Worm (Caenorhabditis elegans) whole organism, L1 larva: Measurements from ENCODE around the gene rsd-3.

Experiments
- C04F5.9 ChIP-seq: sonication (generic microtip); optimal IDR thresholded peaks from 2 replicates; lab custom pipeline; 2016; ENCODE audit warnings: missing genetic modification characterization, missing compliant biosample characterization
- C16A3.4 ChIP-seq: fragments of 150-350 bp; optimal IDR thresholded peaks from 2 replicates; lab custom pipeline; 2014; ENCODE audit warnings: missing biosample characterization, missing genetic modification characterization
- C34B4.2 ChIP-seq: sonication (generic microtip); optimal IDR thresholded peaks from 2 replicates; lab custom pipeline; 2017; ENCODE audit warnings: mild to moderate bottlenecking, missing genetic modification characterization, missing compliant biosample characterization
- Y116A8C.19 ChIP-seq: sonication (generic microtip); optimal IDR thresholded peaks from 2 replicates; lab custom pipeline; 2016; ENCODE audit warnings: missing compliant biosample characterization, missing genetic modification characterization, borderline replicate concordance
- aha-1 ChIP-seq: fragments of 150-350 bp; optimal IDR thresholded peaks from 2 replicates; lab custom pipeline; 2014; ENCODE audit warnings: missing biosample characterization, missing genetic modification characterization
- alr-1 ChIP-seq: fragments of 200-800 bp; sonication (Bioruptor generic); optimal IDR thresholded peaks from 2 replicates; lab custom pipeline; 2018; ENCODE audit warnings: borderline replicate concordance, mild to moderate bottlenecking, missing genetic modification characterization, missing compliant biosample characterization
- aly-2 ChIP-seq: fragments of 150-350 bp; optimal IDR thresholded peaks from 2 replicates; lab custom pipeline; 2014; ENCODE audit warnings: missing biosample characterization, missing genetic modification characterization
- ama-1 ChIP-seq: fragments of 150-350 bp; optimal IDR thresholded peaks from 2 replicates; lab custom pipeline; 2014
- ceh-8 ChIP-seq: fragments of 200-800 bp; sonication (Bioruptor generic); optimal IDR thresholded peaks from 2 replicates; lab custom pipeline; 2018; ENCODE audit warnings: mild to moderate bottlenecking, missing genetic modification characterization, moderate library complexity, missing compliant biosample characterization
- ceh-88 ChIP-seq: fragments of 200-800 bp; sonication (Bioruptor generic); IDR thresholded peaks from 2 replicates; pipeline ENCODE4 v1.3.6; 2022; ENCODE audit warnings: missing genetic modification characterization, missing compliant biosample characterization
- ces-1 ChIP-seq: fragments of 150-350 bp; optimal IDR thresholded peaks from 2 replicates; lab custom pipeline; 2014; ENCODE audit warnings: missing biosample characterization, missing genetic modification reagents, missing genetic modification characterization
- dpl-1 ChIP-seq, 3 experiments: fragments of 150-350 bp in 2 of 3; sonication (generic microtip) in 1 of 3; optimal IDR thresholded peaks; 2 replicates each; lab custom pipeline; 2014 to 2017; ENCODE audit warnings: missing biosample characterization in 3 of 3, missing genetic modification characterization in 3 of 3, missing genetic modification reagents in 3 of 3
- dsc-1 ChIP-seq: sonication (generic microtip); optimal IDR thresholded peaks from 2 replicates; lab custom pipeline; 2016; ENCODE audit warnings: mild to moderate bottlenecking, missing genetic modification characterization, missing compliant biosample characterization
- efl-1 ChIP-seq, 4 experiments: fragments of 150-350 bp; optimal IDR thresholded peaks in 3 of 4; peaks in 1 of 4; 1 replicate in 1 of 4; 2 replicates in 3 of 4; lab custom pipeline; 2014; ENCODE audit warnings: missing biosample characterization in 2 of 4, missing genetic modification characterization in 2 of 4, missing genetic modification reagents in 2 of 4
- egl-13 ChIP-seq: sonication (generic microtip); optimal IDR thresholded peaks from 2 replicates; lab custom pipeline; 2016; ENCODE audit warnings: missing genotype, missing genetic modification reagents, missing genetic modification characterization, missing compliant biosample characterization
- elt-3 ChIP-seq, 6 experiments: fragments of 150-350 bp in 1 of 6; sonication (generic microtip); optimal IDR thresholded peaks; 2 replicates each; lab custom pipeline; 2017 to 2018; ENCODE audit warnings: missing biosample characterization in 6 of 6, missing genetic modification characterization in 6 of 6, inconsistent platforms in 1 of 6
- fkh-10 ChIP-seq: sonication (generic microtip); optimal IDR thresholded peaks from 2 replicates; lab custom pipeline; 2017; ENCODE audit warnings: missing biosample characterization, missing genetic modification reagents, missing genetic modification characterization
- fkh-4 ChIP-seq: sonication (generic microtip); optimal IDR thresholded peaks from 2 replicates; lab custom pipeline; 2016; ENCODE audit warnings: missing compliant biosample characterization, missing genetic modification characterization, borderline replicate concordance
- fos-1 ChIP-seq: fragments of 150-350 bp; optimal IDR thresholded peaks from 2 replicates; lab custom pipeline; 2014; ENCODE audit warnings: missing biosample characterization, missing genetic modification characterization
- hlh-4 ChIP-seq: sonication (generic microtip); optimal IDR thresholded peaks from 2 replicates; lab custom pipeline; 2016; ENCODE audit warnings: mild to moderate bottlenecking, missing genetic modification characterization, missing compliant biosample characterization
- jun-1 ChIP-seq: fragments of 150-350 bp; optimal IDR thresholded peaks from 2 replicates; lab custom pipeline; 2014; ENCODE audit warnings: missing biosample characterization, missing genetic modification reagents, missing genetic modification characterization
- lin-13 ChIP-seq: fragments of 150-350 bp; optimal IDR thresholded peaks from 2 replicates; lab custom pipeline; 2014; ENCODE audit warnings: missing biosample characterization, missing genetic modification reagents, missing genetic modification characterization
- lin-15B ChIP-seq: fragments of 150-350 bp; sonication (generic microtip); optimal IDR thresholded peaks from 3 replicates; lab custom pipeline; 2014; ENCODE audit warnings: missing biosample characterization, missing genetic modification characterization
- mdl-1 ChIP-seq, 2 experiments: fragments of 150-350 bp; optimal IDR thresholded peaks; 2 replicates each; lab custom pipeline; 2014 to 2017; ENCODE audit warnings: missing biosample characterization in 2 of 2, missing genetic modification characterization in 2 of 2, inconsistent platforms in 1 of 2
- mef-2 ChIP-seq: fragments of 150-350 bp; optimal IDR thresholded peaks from 2 replicates; lab custom pipeline; 2014; ENCODE audit warnings: missing biosample characterization, missing genetic modification characterization
- mep-1 ChIP-seq: fragments of 150-350 bp; optimal IDR thresholded peaks from 2 replicates; lab custom pipeline; 2014; ENCODE audit warnings: missing biosample characterization, missing genetic modification characterization
- nhr-11 ChIP-seq: fragments of 150-350 bp; optimal IDR thresholded peaks from 2 replicates; lab custom pipeline; 2014; ENCODE audit warnings: missing biosample characterization, missing genetic modification characterization
- nhr-12 ChIP-seq: sonication (generic microtip); optimal IDR thresholded peaks from 2 replicates; lab custom pipeline; 2017; ENCODE audit warnings: missing biosample characterization, missing genetic modification characterization
- nhr-19 ChIP-seq: fragments of 200-800 bp; sonication (Bioruptor generic); conservative IDR thresholded peaks from 2 replicates; pipeline ENCODE4 v1.3.6; 2022; ENCODE audit warnings: missing genetic modification characterization, missing compliant biosample characterization
- nhr-20 ChIP-seq: sonication (generic microtip); optimal IDR thresholded peaks from 2 replicates; lab custom pipeline; 2016; ENCODE audit warnings: mild to moderate bottlenecking, missing genetic modification characterization, missing compliant biosample characterization
- nhr-28 ChIP-seq: fragments of 150-350 bp; optimal IDR thresholded peaks from 2 replicates; lab custom pipeline; 2014; ENCODE audit warnings: missing biosample characterization, missing genetic modification characterization
- nhr-47 ChIP-seq: sonication (generic microtip); optimal IDR thresholded peaks from 2 replicates; lab custom pipeline; 2016; ENCODE audit warnings: mild to moderate bottlenecking, missing genetic modification characterization, moderate library complexity, missing compliant biosample characterization
- nhr-71 ChIP-seq: sonication (generic microtip); optimal IDR thresholded peaks from 2 replicates; lab custom pipeline; 2016; ENCODE audit warnings: mild to moderate bottlenecking, missing genetic modification characterization, moderate library complexity, missing compliant biosample characterization
- nhr-77 ChIP-seq: fragments of 150-350 bp; optimal IDR thresholded peaks from 2 replicates; lab custom pipeline; 2014; ENCODE audit warnings: missing biosample characterization, missing genetic modification characterization
- nhr-84 ChIP-seq: sonication (generic microtip); optimal IDR thresholded peaks from 2 replicates; lab custom pipeline; 2017; ENCODE audit warnings: missing biosample characterization, missing genetic modification characterization
- nhr-85 ChIP-seq: sonication (generic microtip); peaks from one replicate; lab custom pipeline; 2016; ENCODE audit warnings: missing genetic modification characterization, inconsistent platforms, missing compliant biosample characterization
- pag-3 ChIP-seq: sonication (generic microtip); optimal IDR thresholded peaks from 2 replicates; lab custom pipeline; 2017; ENCODE audit warnings: missing genetic modification characterization, mild to moderate bottlenecking, missing compliant biosample characterization, antibody characterized with exemption, borderline replicate concordance; ENCODE audit not compliant: insufficient read depth
- pax-3 ChIP-seq: fragments of 200-800 bp; sonication (Bioruptor generic); optimal IDR thresholded peaks from 2 replicates; lab custom pipeline; 2018; ENCODE audit warnings: mild to moderate bottlenecking, missing genetic modification characterization, moderate library complexity, missing compliant biosample characterization
- snpc-4 ChIP-seq: fragments of 150-350 bp; optimal IDR thresholded peaks from 2 replicates; lab custom pipeline; 2014; ENCODE audit warnings: missing biosample characterization, missing genetic modification characterization
- sox-4 ChIP-seq: sonication (generic microtip); optimal IDR thresholded peaks from 2 replicates; lab custom pipeline; 2016; ENCODE audit warnings: missing genetic modification characterization, missing compliant biosample characterization
- sup-37 ChIP-seq: fragments of 200-800 bp; sonication (Bioruptor generic); optimal IDR thresholded peaks from 2 replicates; lab custom pipeline; 2018; ENCODE audit warnings: mild to moderate bottlenecking, missing genetic modification characterization, missing compliant biosample characterization
- tbx-2 ChIP-seq: sonication (generic microtip); optimal IDR thresholded peaks from 2 replicates; lab custom pipeline; 2016; ENCODE audit warnings: missing genetic modification characterization, missing compliant biosample characterization
- unc-130 ChIP-seq: fragments of 150-350 bp; optimal IDR thresholded peaks from 2 replicates; lab custom pipeline; 2017; ENCODE audit warnings: missing biosample characterization, missing genetic modification characterization, inconsistent platforms
- unc-86 ChIP-seq: sonication (generic microtip); optimal IDR thresholded peaks from 2 replicates; lab custom pipeline; 2016; ENCODE audit warnings: missing genetic modification characterization, missing compliant biosample characterization
- vab-15 ChIP-seq: sonication (generic microtip); optimal IDR thresholded peaks from 2 replicates; lab custom pipeline; 2017; ENCODE audit warnings: missing genotype, mild to moderate bottlenecking, missing genetic modification characterization, missing compliant biosample characterization
- xbp-1 ChIP-seq: sonication (generic microtip); optimal IDR thresholded peaks from 2 replicates; lab custom pipeline; 2016; ENCODE audit warnings: missing genetic modification characterization, missing compliant biosample characterization
- zag-1 ChIP-seq: fragments of 150-350 bp; optimal IDR thresholded peaks from 2 replicates; lab custom pipeline; 2014; ENCODE audit warnings: missing biosample characterization, missing genetic modification characterization
- ztf-11 ChIP-seq, 2 experiments: sonication (generic microtip); optimal IDR thresholded peaks; 2 replicates each; lab custom pipeline; 2016 to 2017; ENCODE audit warnings: missing genetic modification characterization in 2 of 2, missing biosample characterization in 1 of 2, missing compliant biosample characterization in 1 of 2
- ztf-4 ChIP-seq: fragments of 150-350 bp; optimal IDR thresholded peaks from 2 replicates; lab custom pipeline; 2014; ENCODE audit warnings: missing biosample characterization, missing genetic modification characterization

The rsd-3 gene

ce11 chrX:11752289-11752688 is 46.0 kb upstream of the rsd-3 start:
- no peak for TF ChIP-seq mep-1 (tag; lab: Kevin White, UChicago)
- no peak for TF ChIP-seq nhr-19 (GFP tag; lab: Robert Waterston, UW)
- TF ChIP-seq nhr-28 (tag; lab: Kevin White, UChicago): no peak
- TF ChIP-seq hlh-4: no peak
- no peak for TF ChIP-seq nhr-71 (tag; lab: Kevin White, UChicago)
- no peak for TF ChIP-seq ama-1 (lab: Kevin White, UChicago)
- TF ChIP-seq mdl-1 (tag; optimal IDR thresholded peaks at IDR 0.05; lab: Kevin White, UChicago): no peak

- TF ChIP-seq nhr-20 (no peak), snpc-4 (tag; lab: Kevin White, UChicago) (no peak), efl-1 (optimal IDR thresholded peaks at IDR 0.05; lab: Kevin White, UChicago) (no peak), efl-1 (GFP tag; optimal IDR thresholded peaks at IDR 0.05 in 1 of 2; lab: Kevin White, UChicago) (peak in 1 of 2 experiments; percentile 42), fkh-4 (tag; lab: Kevin White, UChicago) (peak; percentile 65), dsc-1 (peak; percentile 93)
These were observed 45.1 kb upstream of the rsd-3 start for ce11 chrX:11753155-11753554.

ce11 chrX:11757666-11758065 is 40.6 kb upstream of the rsd-3 start:
- TF ChIP-seq C34B4.2 (tag; lab: Kevin White, UChicago) (no peak), sox-4 (tag; lab: Kevin White, UChicago) (peak; percentile 11), fos-1 (tag; lab: Kevin White, UChicago) (no peak), nhr-12 (no peak), vab-15 (tag; lab: Kevin White, UChicago) (no peak), ama-1 (lab: Kevin White, UChicago) (no peak), pax-3 (tag; lab: Kevin White, UChicago) (peak; percentile 36), ceh-88 (peak; percentile 30; the same call in 1 of the 2 replicates), nhr-19 (GFP tag; lab: Robert Waterston, UW) (peak; percentile 60), ztf-4 (tag; lab: Kevin White, UChicago) (peak; percentile 26), C04F5.9 (tag; lab: Kevin White, UChicago) (no peak), lin-15B (tag; lab: Kevin White, UChicago) (no peak), mef-2 (tag; lab: Kevin White, UChicago) (no peak), zag-1 (tag; lab: Kevin White, UChicago) (no peak), aly-2 (tag; lab: Kevin White, UChicago) (no peak), unc-130 (tag; lab: Kevin White, UChicago) (peak; percentile 30), tbx-2 (tag; lab: Kevin White, UChicago) (peak; percentile 29), ztf-11 (tag; optimal IDR thresholded peaks at IDR 0.05; lab: Kevin White, UChicago) (no peak), ces-1 (GFP tag; lab: Kevin White, UChicago) (no peak), alr-1 (tag; lab: Kevin White, UChicago) (no peak), pag-3 (tag; lab: Kevin White, UChicago) (no peak), nhr-85 (tag; lab: Kevin White, UChicago) (peak; percentile 69), nhr-71 (tag; lab: Kevin White, UChicago) (peak; percentile 77), sup-37 (no peak), nhr-84 (tag; lab: Kevin White, UChicago) (no peak), unc-86 (tag; lab: Kevin White, UChicago) (peak; percentile 37), egl-13 (tag; lab: Kevin White, UChicago) (peak; percentile 63), Y116A8C.19 (tag; lab: Kevin White, UChicago) (no peak), ceh-8 (GFP tag; lab: Kevin White, UChicago) (no peak), nhr-47 (peak; percentile 79), aha-1 (tag; lab: Kevin White, UChicago) (no peak), xbp-1 (tag; lab: Kevin White, UChicago) (peak; percentile 51), jun-1 (peak; percentile 65), nhr-11 (no peak), C16A3.4 (tag; lab: Kevin White, UChicago) (peak; percentile 65), fkh-10 (GFP tag; lab: Kevin White, UChicago) (peak; percentile 14), snpc-4 (tag; lab: Kevin White, UChicago) (no peak), elt-3 (tag; optimal IDR thresholded peaks at IDR 0.05; lab: Kevin White, UChicago) (peak in 1 of 6 experiments; percentile 22), dpl-1 (GFP tag; optimal IDR thresholded peaks at IDR 0.05; lab: Kevin White, UChicago) (peak in 1 of 3 experiments; percentile 11), nhr-77 (tag; lab: Kevin White, UChicago) (peak; percentile 51), lin-13 (GFP tag; lab: Kevin White, UChicago) (peak; percentile 40)
